Worm (Caenorhabditis elegans) whole organism, late embryonic: ENCODE measurements around the gene srw-61.

ENCODE experiments used
- C08G9.2 ChIP-seq: sonication (generic microtip); optimal IDR thresholded peaks from 2 replicates; lab custom pipeline; 2016; ENCODE audit warnings: mild to moderate bottlenecking, missing genetic modification characterization, moderate library complexity, missing compliant biosample characterization
- C38D4.7 ChIP-seq: fragments of 200-800 bp; sonication (Bioruptor generic); optimal IDR thresholded peaks from 2 replicates; lab custom pipeline; 2018; ENCODE audit warnings: mild to moderate bottlenecking, missing genetic modification characterization, moderate library complexity, missing compliant biosample characterization
- K09A11.1 ChIP-seq: sonication (generic microtip); optimal IDR thresholded peaks from 2 replicates; lab custom pipeline; 2017; ENCODE audit warnings: antibody characterized with exemption, mild to moderate bottlenecking, missing genetic modification characterization, missing compliant biosample characterization; ENCODE audit not compliant: insufficient read depth
- T23F11.4 ChIP-seq: fragments of 200-800 bp; sonication (Bioruptor generic); optimal IDR thresholded peaks from 2 replicates; lab custom pipeline; 2018; ENCODE audit warnings: mild to moderate bottlenecking, missing genetic modification characterization, missing compliant biosample characterization
- ahr-1 ChIP-seq: sonication (generic microtip); optimal IDR thresholded peaks from 2 replicates; lab custom pipeline; 2016; ENCODE audit warnings: missing genetic modification characterization, missing compliant biosample characterization
- ceh-19 ChIP-seq: fragments of 200-800 bp; sonication (Bioruptor generic); optimal IDR thresholded peaks from 2 replicates; lab custom pipeline; 2018; ENCODE audit warnings: mild to moderate bottlenecking, missing genetic modification characterization, missing compliant biosample characterization
- ceh-24 ChIP-seq: sonication (generic microtip); optimal IDR thresholded peaks from 2 replicates; lab custom pipeline; 2016; ENCODE audit warnings: mild to moderate bottlenecking, missing genetic modification characterization, missing compliant biosample characterization
- ceh-45 ChIP-seq: fragments of 200-800 bp; sonication (Bioruptor generic); IDR thresholded peaks from 2 replicates; pipeline ENCODE4 v1.3.6; 2022; ENCODE audit warnings: missing genetic modification reagents, missing genetic modification characterization, missing compliant biosample characterization
- ceh-6 ChIP-seq: fragments of 200-800 bp; sonication (Bioruptor generic); optimal IDR thresholded peaks from 2 replicates; lab custom pipeline; 2018; ENCODE audit warnings: mild to moderate bottlenecking, missing genetic modification characterization, missing compliant biosample characterization
- ceh-9 ChIP-seq: sonication (generic microtip); optimal IDR thresholded peaks from 2 replicates; lab custom pipeline; 2016; ENCODE audit warnings: mild to moderate bottlenecking, missing genetic modification characterization, inconsistent platforms, missing compliant biosample characterization
- elt-2 ChIP-seq: sonication (generic microtip); optimal IDR thresholded peaks from 2 replicates; lab custom pipeline; 2016; ENCODE audit warnings: missing genetic modification reagents, missing genetic modification characterization, missing compliant biosample characterization
- ets-4 ChIP-seq: sonication (generic microtip); optimal IDR thresholded peaks from 2 replicates; lab custom pipeline; 2016; ENCODE audit warnings: missing genetic modification characterization, missing compliant biosample characterization
- fkh-10 ChIP-seq: fragments of 150-350 bp; optimal IDR thresholded peaks from 2 replicates; lab custom pipeline; 2014; ENCODE audit warnings: missing biosample characterization, missing genetic modification reagents, missing genetic modification characterization
- fkh-6 ChIP-seq: sonication (generic microtip); optimal IDR thresholded peaks from 2 replicates; lab custom pipeline; 2016; ENCODE audit warnings: missing genetic modification characterization, missing compliant biosample characterization
- hlh-13 ChIP-seq: fragments of 200-800 bp; sonication (Bioruptor generic); optimal IDR thresholded peaks from 2 replicates; lab custom pipeline; 2018; ENCODE audit warnings: mild to moderate bottlenecking, missing genetic modification characterization, missing compliant biosample characterization
- hlh-15 ChIP-seq: sonication (generic microtip); optimal IDR thresholded peaks from 2 replicates; lab custom pipeline; 2016; ENCODE audit warnings: missing genetic modification characterization, missing compliant biosample characterization
- hlh-30 ChIP-seq: sonication (generic microtip); optimal IDR thresholded peaks from 2 replicates; lab custom pipeline; 2017; ENCODE audit warnings: antibody characterized with exemption, missing genetic modification characterization, missing compliant biosample characterization; ENCODE audit not compliant: insufficient read depth
- lim-6 ChIP-seq: sonication (generic microtip); optimal IDR thresholded peaks from 2 replicates; lab custom pipeline; 2016; ENCODE audit warnings: missing genetic modification characterization, missing compliant biosample characterization
- lin-11 ChIP-seq: fragments of 200-800 bp; sonication (Bioruptor generic); optimal IDR thresholded peaks from 2 replicates; lab custom pipeline; 2018; ENCODE audit warnings: mild to moderate bottlenecking, missing genetic modification characterization, missing compliant biosample characterization
- madf-2 ChIP-seq: sonication (generic microtip); optimal IDR thresholded peaks from 2 replicates; lab custom pipeline; 2017; ENCODE audit warnings: missing genetic modification characterization, missing compliant biosample characterization
- nfya-1 ChIP-seq: sonication (generic microtip); optimal IDR thresholded peaks from 2 replicates; lab custom pipeline; 2017; ENCODE audit warnings: missing genetic modification characterization, mild to moderate bottlenecking, missing compliant biosample characterization, antibody characterized with exemption, moderate library complexity
- nhr-232 ChIP-seq: sonication (generic microtip); optimal IDR thresholded peaks from 2 replicates; lab custom pipeline; 2016; ENCODE audit warnings: missing genetic modification characterization, missing compliant biosample characterization
- odd-2 ChIP-seq: sonication (generic microtip); optimal IDR thresholded peaks from 2 replicates; lab custom pipeline; 2017; ENCODE audit warnings: antibody characterized with exemption, mild to moderate bottlenecking, missing genetic modification characterization, missing compliant biosample characterization
- pat-9 ChIP-seq: fragments of 200-800 bp; sonication (Bioruptor generic); optimal IDR thresholded peaks from 2 replicates; lab custom pipeline; 2018; ENCODE audit warnings: mild to moderate bottlenecking, missing genetic modification characterization, moderate library complexity, missing compliant biosample characterization
- pax-1 ChIP-seq: fragments of 150-350 bp; optimal IDR thresholded peaks from 2 replicates; lab custom pipeline; 2014; ENCODE audit warnings: missing biosample characterization, missing genetic modification characterization
- pha-2 ChIP-seq: sonication (generic microtip); optimal IDR thresholded peaks from 2 replicates; lab custom pipeline; 2017; ENCODE audit warnings: mild to moderate bottlenecking, missing genetic modification characterization, missing compliant biosample characterization
- pha-4 ChIP-seq: fragments of 150-350 bp; optimal IDR thresholded peaks from 2 replicates; lab custom pipeline; 2018; ENCODE audit warnings: missing biosample characterization, missing genetic modification reagents, missing genetic modification characterization
- pros-1 ChIP-seq: fragments of 150-350 bp; optimal IDR thresholded peaks from 2 replicates; lab custom pipeline; 2014; ENCODE audit warnings: missing biosample characterization, missing genetic modification reagents, missing genetic modification characterization
- ref-2 ChIP-seq: sonication (generic microtip); optimal IDR thresholded peaks from 2 replicates; lab custom pipeline; 2016; ENCODE audit warnings: missing genetic modification characterization, missing compliant biosample characterization
- sdc-2 ChIP-seq: sonication (generic microtip); optimal IDR thresholded peaks from 2 replicates; lab custom pipeline; 2016; ENCODE audit warnings: missing genotype, missing genetic modification characterization, missing compliant biosample characterization
- tbx-2 ChIP-seq: sonication (generic microtip); optimal IDR thresholded peaks from 2 replicates; lab custom pipeline; 2016; ENCODE audit warnings: missing genetic modification characterization, missing compliant biosample characterization
- tbx-7 ChIP-seq: sonication (generic microtip); optimal IDR thresholded peaks from 2 replicates; lab custom pipeline; 2016; ENCODE audit warnings: missing genotype, missing genetic modification characterization, missing compliant biosample characterization
- ttx-3 ChIP-seq: sonication (generic microtip); optimal IDR thresholded peaks from 2 replicates; lab custom pipeline; 2016; ENCODE audit warnings: missing genetic modification reagents, missing genetic modification characterization, missing compliant biosample characterization
- unc-3 ChIP-seq, 2 experiments: fragments of 200-800 bp in 1 of 2; sonication (Bioruptor generic) in 1 of 2; sonication (generic microtip) in 1 of 2; conservative IDR thresholded peaks in 1 of 2; optimal IDR thresholded peaks in 1 of 2; 2 replicates each; pipeline versions ENCODE4 v1.3.6 to Lab custom; 2016 to 2022; ENCODE audit warnings: missing compliant biosample characterization in 2 of 2, missing genetic modification characterization in 2 of 2, missing genetic modification reagents in 1 of 2
- unc-42 ChIP-seq: sonication (generic microtip); optimal IDR thresholded peaks from 2 replicates; lab custom pipeline; 2016; ENCODE audit warnings: missing genotype, missing genetic modification characterization, missing compliant biosample characterization
- unc-55 ChIP-seq: sonication (generic microtip); optimal IDR thresholded peaks from 2 replicates; lab custom pipeline; 2017; ENCODE audit warnings: missing biosample characterization, missing genetic modification reagents, missing genetic modification characterization
- unc-86 ChIP-seq: sonication (generic microtip); optimal IDR thresholded peaks from 2 replicates; lab custom pipeline; 2016; ENCODE audit warnings: missing genetic modification characterization, missing compliant biosample characterization
- zip-5 ChIP-seq: sonication (generic microtip); optimal IDR thresholded peaks from 2 replicates; lab custom pipeline; 2016; ENCODE audit warnings: missing genetic modification characterization, missing compliant biosample characterization
- ztf-16 ChIP-seq: sonication (generic microtip); optimal IDR thresholded peaks from 2 replicates; lab custom pipeline; 2017; ENCODE audit warnings: missing genetic modification characterization, missing compliant biosample characterization

The srw-61 gene

ce11 chrIV:16270955-16271354 lies 32.5 kb upstream of the srw-61 start, which contains the start of gene F38C2.4:
Gene F38C2.4 (plus strand): TSS chrIV:16271255.
- TF ChIP-seq elt-2 (no peak), madf-2 (tag; lab: Kevin White, UChicago) (no peak), unc-3 (GFP tag; conservative IDR thresholded peaks at IDR 0.05; lab: Robert Waterston, UW) (no peak), unc-3 (tag; optimal IDR thresholded peaks at IDR 0.05; lab: Kevin White, UChicago) (no peak), sdc-2 (no peak), fkh-10 (GFP tag; lab: Kevin White, UChicago) (no peak), pat-9 (tag; lab: Kevin White, UChicago) (no peak), unc-86 (no peak), lin-11 (tag; lab: Kevin White, UChicago) (no peak), odd-2 (no peak), hlh-15 (tag; lab: Kevin White, UChicago) (no peak), hlh-13 (GFP tag; lab: Kevin White, UChicago) (no peak), unc-42 (tag; lab: Kevin White, UChicago) (no peak), fkh-6 (tag; lab: Kevin White, UChicago) (no peak), unc-55 (no peak), K09A11.1 (no peak), hlh-30 (tag; lab: Kevin White, UChicago) (no peak), tbx-2 (no peak), ceh-24 (tag; lab: Kevin White, UChicago) (no peak), pha-2 (tag; lab: Kevin White, UChicago) (no peak)

ce11 chrIV:16257330-16257729 lies 18.9 kb upstream of the srw-61 start, which contains the start of gene hlh-31:
Gene hlh-31 (plus strand): TSS chrIV:16257630.
- TF ChIP-seq pax-1 (tag; lab: Kevin White, UChicago) (no peak), ttx-3 (tag; lab: Kevin White, UChicago) (no peak), ceh-9 (tag; lab: Kevin White, UChicago) (no peak), unc-86 (no peak), ref-2 (tag; lab: Kevin White, UChicago) (no peak), zip-5 (tag; lab: Kevin White, UChicago) (no peak)

DNA sequence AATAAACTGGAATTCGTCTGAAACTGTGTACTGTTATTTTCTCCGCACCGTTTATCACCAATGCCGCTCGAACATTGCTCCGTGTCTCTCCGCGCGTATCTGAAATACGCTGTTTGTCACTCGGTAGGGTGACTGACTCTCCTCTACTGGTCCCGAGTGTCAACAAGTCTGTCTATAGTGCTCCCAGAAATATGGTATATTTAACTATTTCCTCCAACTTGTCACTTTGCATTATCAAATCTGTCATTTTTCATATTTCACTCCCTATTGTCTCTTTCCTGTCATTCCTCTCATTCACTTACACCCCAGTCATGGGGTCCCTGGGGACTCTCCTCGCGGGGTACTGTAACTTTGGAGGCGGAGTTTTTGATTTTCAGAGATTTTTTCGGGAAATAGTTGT lies 16.0 kb upstream of the srw-61 start, which contains the start of gene hlh-17:
Gene hlh-17 (plus strand): TSS at position 301 of the 400 bp plus-strand sequence.
- TF ChIP-seq C08G9.2 (tag; lab: Kevin White, UChicago) = no peak
- no peak for TF ChIP-seq hlh-15 (tag; lab: Kevin White, UChicago)
- no peak for TF ChIP-seq ceh-45 (GFP tag; lab: Robert Waterston, UW)
- no peak for TF ChIP-seq lin-11 (tag; lab: Kevin White, UChicago)
- no peak for TF ChIP-seq T23F11.4 (GFP tag; lab: Kevin White, UChicago)
- TF ChIP-seq madf-2 (tag; lab: Kevin White, UChicago) = no peak
- no peak for TF ChIP-seq nfya-1 (tag; lab: Kevin White, UChicago)
- no peak for TF ChIP-seq ztf-16 (tag; lab: Kevin White, UChicago)
- TF ChIP-seq ets-4 = no peak
- no peak for TF ChIP-seq tbx-7 (tag; lab: Kevin White, UChicago)
- TF ChIP-seq lim-6 (tag; lab: Kevin White, UChicago) = no peak
- no peak for TF ChIP-seq ceh-6
- TF ChIP-seq fkh-10 (GFP tag; lab: Kevin White, UChicago) = no peak
- TF ChIP-seq C38D4.7 (GFP tag; lab: Kevin White, UChicago) = no peak
- no peak for TF ChIP-seq nhr-232 (tag; lab: Kevin White, UChicago)

ce11 chrIV:16247131-16247530 lies 8.7 kb upstream of the srw-61 start, which contains the start of gene F38C2.1:
Gene F38C2.1 (plus strand): TSS chrIV:16247431.
- TF ChIP-seq C38D4.7 (GFP tag; lab: Kevin White, UChicago) = no peak
- no peak for TF ChIP-seq ahr-1 (tag; lab: Kevin White, UChicago)
- no peak for TF ChIP-seq pha-4 (tag; lab: Kevin White, UChicago)
- TF ChIP-seq sdc-2 = no peak
- TF ChIP-seq pros-1 (tag; lab: Kevin White, UChicago) = no peak
- TF ChIP-seq ceh-19 (GFP tag; lab: Kevin White, UChicago) = no peak
- TF ChIP-seq, all 69 proteins: peak for 0
